Worm (Caenorhabditis elegans) whole organism, midembryonic: ENCODE results near the gene C51E3.6.

Experiments
- T22C8.4 ChIP-seq: fragments of 200-800 bp; sonication (Bioruptor generic); IDR thresholded peaks from 2 replicates; pipeline ENCODE4 v1.3.6; 2022; ENCODE audit warnings: missing genetic modification characterization, missing compliant biosample characterization
- cog-1 ChIP-seq: sonication (generic microtip); optimal IDR thresholded peaks from 2 replicates; lab custom pipeline; 2016; ENCODE audit warnings: missing genetic modification characterization, missing compliant biosample characterization
- flt-1 ChIP-seq: fragments of 200-800 bp; sonication (Bioruptor generic); IDR thresholded peaks from 2 replicates; pipeline ENCODE4 v1.3.6; 2022; ENCODE audit warnings: missing genetic modification characterization, missing compliant biosample characterization
- klf-2 ChIP-seq: fragments of 200-800 bp; sonication (Bioruptor generic); conservative IDR thresholded peaks from 2 replicates; pipeline ENCODE4 v1.3.6; 2022; ENCODE audit warnings: missing genetic modification reagents, missing genetic modification characterization, missing compliant biosample characterization
- med-1 ChIP-seq: sonication (generic microtip); optimal IDR thresholded peaks from 2 replicates; lab custom pipeline; 2017; ENCODE audit warnings: missing genetic modification characterization, mild to moderate bottlenecking, missing compliant biosample characterization, antibody characterized with exemption, missing genetic modification reagents; ENCODE audit not compliant: insufficient read depth
- ref-1 ChIP-seq: fragments of 200-800 bp; sonication (Bioruptor generic); conservative IDR thresholded peaks from 2 replicates; pipeline ENCODE4 v1.3.6; 2022; ENCODE audit warnings: missing genetic modification reagents, missing genetic modification characterization, missing compliant biosample characterization
- tab-1 ChIP-seq: fragments of 200-800 bp; sonication (Bioruptor generic); IDR thresholded peaks from 2 replicates; pipeline ENCODE4 v1.3.6; 2022; ENCODE audit warnings: missing genetic modification characterization, missing compliant biosample characterization
- ztf-23 ChIP-seq: fragments of 200-800 bp; sonication (Bioruptor generic); IDR thresholded peaks from 2 replicates; pipeline ENCODE4 v1.3.6; 2022; ENCODE audit warnings: missing genetic modification reagents, missing genetic modification characterization, missing compliant biosample characterization
- ztf-29 ChIP-seq: fragments of 200-800 bp; sonication (Bioruptor generic); IDR thresholded peaks from 2 replicates; pipeline ENCODE4 v1.3.6; 2022; ENCODE audit warnings: missing genetic modification reagents, missing genetic modification characterization, missing compliant biosample characterization

C51E3.6 gene

ce11 chrV:10146787-10147186, 19.5 kb downstream of the C51E3.6 start:
- TF ChIP-seq ztf-29: no peak
- no peak for TF ChIP-seq klf-2 (GFP tag; lab: Robert Waterston, UW)
- TF ChIP-seq tab-1: no peak
- no peak for TF ChIP-seq ztf-23 (GFP tag; lab: Robert Waterston, UW)
- no peak for TF ChIP-seq med-1 (GFP tag; lab: Kevin White, UChicago)
- no peak for TF ChIP-seq flt-1
- TF ChIP-seq T22C8.4 (GFP tag; lab: Robert Waterston, UW): no peak
- no peak for TF ChIP-seq ref-1 (GFP tag; lab: Robert Waterston, UW)
- TF ChIP-seq cog-1 (tag; lab: Kevin White, UChicago): no peak

DNA sequence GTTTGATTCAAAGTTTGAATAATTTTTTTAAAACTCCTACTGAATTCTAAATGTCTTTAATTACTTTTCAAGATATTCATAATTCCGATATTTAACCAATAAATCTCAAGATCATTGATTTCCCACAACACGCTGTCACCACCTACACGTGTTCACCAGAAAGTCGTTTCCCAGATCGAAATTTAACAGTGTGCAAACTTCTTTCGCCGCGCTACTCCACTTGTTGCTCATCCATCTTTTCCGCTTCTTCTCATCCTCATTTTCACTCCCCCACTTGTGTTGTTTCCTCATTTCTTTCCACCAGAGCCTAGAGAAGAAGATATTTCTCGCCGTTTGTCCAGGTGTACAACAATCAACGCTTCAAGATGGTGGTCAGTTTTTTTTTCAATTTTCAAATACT, 20.6 kb downstream of the C51E3.6 start, which contains the start of gene C51E3.9:
TSS of gene C51E3.9 (plus strand) at position 301 of the 400 bp plus-strand sequence.
- no peak for TF ChIP-seq ztf-29
- no peak for TF ChIP-seq klf-2 (GFP tag; lab: Robert Waterston, UW)
- no peak for TF ChIP-seq T22C8.4 (GFP tag; lab: Robert Waterston, UW)
- no peak for TF ChIP-seq ref-1 (GFP tag; lab: Robert Waterston, UW)
- TF ChIP-seq flt-1: no peak

- TF ChIP-seq med-1 (GFP tag; lab: Kevin White, UChicago): no peak
- no peak for TF ChIP-seq tab-1
- no peak for TF ChIP-seq klf-2 (GFP tag; lab: Robert Waterston, UW)
- TF ChIP-seq T22C8.4 (GFP tag; lab: Robert Waterston, UW): no peak
- TF ChIP-seq ztf-23 (GFP tag; lab: Robert Waterston, UW): no peak
- TF ChIP-seq ref-1 (GFP tag; lab: Robert Waterston, UW): no peak
- no peak for TF ChIP-seq cog-1 (tag; lab: Kevin White, UChicago)
- TF ChIP-seq ztf-29: no peak
- TF ChIP-seq flt-1: no peak
Observed at ce11 chrV:10134077-10134693, 32.1 kb downstream of the C51E3.6 start, which contains the start of the genes C08B6.18, wdr-20 and C08B6.8. TSS of gene C08B6.18 (minus strand) at chrV:10134127. TSS of gene wdr-20 (minus strand) at chrV:10134158. TSS of gene C08B6.8 (plus strand) at chrV:10134643.

- TF ChIP-seq cog-1 (tag; lab: Kevin White, UChicago) (no peak), ztf-29 (no peak), T22C8.4 (GFP tag; lab: Robert Waterston, UW) (no peak), tab-1 (no peak), ztf-23 (GFP tag; lab: Robert Waterston, UW) (no peak), med-1 (GFP tag; lab: Kevin White, UChicago) (no peak), klf-2 (GFP tag; lab: Robert Waterston, UW) (no peak), ref-1 (GFP tag; lab: Robert Waterston, UW) (no peak), flt-1 (no peak)
Observed at ce11 chrV:10133277-10133676, 33.0 kb downstream of the C51E3.6 start.

- TF ChIP-seq flt-1 (no peak), med-1 (GFP tag; lab: Kevin White, UChicago) (no peak), cog-1 (tag; lab: Kevin White, UChicago) (no peak), ztf-23 (GFP tag; lab: Robert Waterston, UW) (no peak), klf-2 (GFP tag; lab: Robert Waterston, UW) (no peak), ztf-29 (no peak), tab-1 (no peak)
Observed at ce11 chrV:10130195-10130594, 36.1 kb downstream of the C51E3.6 start, which contains the start of gene aos-1. TSS of gene aos-1 (minus strand) at chrV:10130295.

ce11 chrV:10124799-10125548, 41.3 kb downstream of the C51E3.6 start, which contains the start of gene C08B6.10:
TSS of gene C08B6.10 (plus strand) at chrV:10125498.
- TF ChIP-seq T22C8.4 (GFP tag; lab: Robert Waterston, UW) (no peak), flt-1 (no peak), klf-2 (GFP tag; lab: Robert Waterston, UW) (no peak), tab-1 (no peak)

DNA sequence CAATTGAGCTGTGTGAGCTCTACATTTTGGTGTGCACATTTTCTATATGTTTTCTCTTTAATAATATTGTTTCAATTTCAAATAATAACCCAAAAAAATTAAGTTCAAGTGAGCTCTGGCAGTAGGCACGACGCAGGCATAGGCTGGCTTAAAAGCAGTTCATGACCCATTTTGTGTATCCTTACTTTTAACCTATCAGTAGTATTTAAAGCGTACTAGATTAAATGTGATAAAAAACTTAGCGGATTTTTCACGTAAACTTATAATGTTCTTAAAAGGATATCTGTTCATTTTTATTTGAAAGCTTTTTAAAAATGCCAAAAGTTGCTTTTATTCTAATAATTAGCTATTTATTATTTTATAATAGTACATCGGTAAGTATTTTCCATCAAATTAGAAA, 42.9 kb downstream of the C51E3.6 start, which contains the start of gene C08B6.6:
TSS of gene C08B6.6 (plus strand) at position 301 of the 400 bp plus-strand sequence.
- TF ChIP-seq T22C8.4 (GFP tag; lab: Robert Waterston, UW): no peak
- no peak for TF ChIP-seq cog-1 (tag; lab: Kevin White, UChicago)
- TF ChIP-seq flt-1: no peak
- no peak for TF ChIP-seq med-1 (GFP tag; lab: Kevin White, UChicago)
- no peak for TF ChIP-seq tab-1

DNA sequence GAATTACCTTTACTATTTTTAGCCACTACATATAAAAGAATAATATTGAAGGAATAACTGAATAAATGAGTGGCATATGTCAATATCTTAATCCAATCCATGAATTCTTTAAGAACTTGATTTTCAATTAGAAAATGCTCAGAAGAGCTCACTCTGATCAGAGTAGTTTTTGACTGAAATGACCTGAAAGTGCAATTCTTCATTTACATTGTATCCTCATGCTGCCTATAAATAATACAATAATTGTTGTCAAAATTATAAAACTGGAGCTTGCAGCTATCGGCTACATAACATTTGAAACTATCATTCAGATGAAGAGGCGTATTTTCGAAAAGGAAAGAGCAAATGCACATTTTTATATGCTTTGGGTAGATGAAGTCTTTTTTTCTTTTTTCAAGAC, 43.6 kb downstream of the C51E3.6 start, which contains the start of gene srxa-19:
TSS of gene srxa-19 (minus strand) at position 101 of the 400 bp plus-strand sequence.
- TF ChIP-seq klf-2 (GFP tag; lab: Robert Waterston, UW) (no peak), med-1 (GFP tag; lab: Kevin White, UChicago) (no peak), ref-1 (GFP tag; lab: Robert Waterston, UW) (no peak), flt-1 (no peak), ztf-23 (GFP tag; lab: Robert Waterston, UW) (no peak), T22C8.4 (GFP tag; lab: Robert Waterston, UW) (no peak), tab-1 (no peak), cog-1 (tag; lab: Kevin White, UChicago) (no peak), ztf-29 (no peak)

DNA sequence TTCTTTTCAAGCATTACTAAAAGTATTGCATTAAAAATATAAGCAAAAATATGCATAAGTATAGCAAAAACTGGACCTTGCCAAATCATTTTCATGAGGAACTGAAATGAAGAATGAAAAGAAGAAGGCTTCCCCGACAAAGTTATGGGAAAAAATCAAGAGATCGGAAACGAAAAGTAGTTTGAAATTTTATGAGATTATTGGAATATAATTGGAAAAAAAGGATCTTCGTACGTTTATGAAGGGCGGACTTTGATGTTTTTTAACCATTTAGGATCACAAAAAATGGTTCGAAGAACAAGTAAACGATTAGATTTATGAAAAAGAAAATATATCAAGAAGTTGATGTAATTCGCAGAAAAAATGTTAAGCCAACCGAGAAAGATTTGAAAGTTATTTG, 45.4 kb downstream of the C51E3.6 start, which contains the start of gene srxa-18:
TSS of gene srxa-18 (minus strand) at position 100 of the 400 bp plus-strand sequence.
- no peak for TF ChIP-seq klf-2 (GFP tag; lab: Robert Waterston, UW)
- no peak for TF ChIP-seq cog-1 (tag; lab: Kevin White, UChicago)
- no peak for TF ChIP-seq tab-1
- no peak for TF ChIP-seq ztf-23 (GFP tag; lab: Robert Waterston, UW)
- TF ChIP-seq flt-1: no peak
- TF ChIP-seq ref-1 (GFP tag; lab: Robert Waterston, UW): no peak
- TF ChIP-seq med-1 (GFP tag; lab: Kevin White, UChicago): no peak
- TF ChIP-seq ztf-29: no peak
- no peak for TF ChIP-seq T22C8.4 (GFP tag; lab: Robert Waterston, UW)
